Fruit fly (Drosophila melanogaster): ENCODE measurements around the gene CG17075.

The CG17075 gene

DNA sequence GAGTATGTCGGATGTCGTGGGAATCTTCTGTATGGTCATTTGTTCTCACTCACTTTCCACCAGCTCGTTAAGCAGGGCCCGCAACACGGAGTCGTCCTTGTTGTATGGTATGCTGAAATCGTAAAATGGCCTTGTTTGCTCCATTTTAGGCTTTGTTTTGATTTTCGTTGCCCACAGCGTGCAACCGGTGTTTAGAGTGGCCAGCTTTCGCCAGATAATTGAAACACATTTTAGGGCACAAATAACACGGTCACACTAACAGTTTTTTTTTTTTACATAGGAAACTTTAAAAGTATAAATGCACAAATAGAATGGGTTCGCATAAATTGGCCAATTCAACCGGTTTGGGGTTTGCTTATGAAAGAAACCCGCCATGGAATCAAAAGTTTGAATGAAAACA, 15.1 kb downstream of the CG17075 start, which contains the start of gene Rpp30 (continued):
- TF ChIP-seq tx (GFP tag; optimal IDR thresholded peaks at IDR 0.05): no peak
- TF ChIP-seq sens (GFP tag): no peak
- TF ChIP-seq CG1792 (GFP tag; optimal IDR thresholded peaks at IDR 0.05): no peak
- TF ChIP-seq CG17802 (tag; optimal IDR thresholded peaks at IDR 0.05): no peak
- no peak for TF ChIP-seq z (GFP tag; IDR thresholded peaks at IDR 0.05)
- no peak for TF ChIP-seq vvl (GFP tag; IDR thresholded peaks at IDR 0.05)
- TF ChIP-seq trem (tag; optimal IDR thresholded peaks at IDR 0.05): peak; percentile 10
- TF ChIP-seq mam (GFP tag; optimal IDR thresholded peaks at IDR 0.05): no peak
- peak; percentile 45 for TF ChIP-seq MESR4 (GFP tag; optimal IDR thresholded peaks at IDR 0.05)
- no peak for TF ChIP-seq CG4328 (GFP tag; optimal IDR thresholded peaks at IDR 0.05)
- no peak for TF ChIP-seq kni (GFP tag; optimal IDR thresholded peaks at IDR 0.05)
- no peak for TF ChIP-seq zen (tag; optimal IDR thresholded peaks at IDR 0.05)
- TF ChIP-seq crp (GFP tag; optimal IDR thresholded peaks at IDR 0.05): no peak
- no peak for TF ChIP-seq CG17912 (GFP tag; optimal IDR thresholded peaks at IDR 0.05)
- no peak for TF ChIP-seq CG34376 (GFP tag; optimal IDR thresholded peaks at IDR 0.05)
- no peak for TF ChIP-seq Nf-YA (GFP tag; IDR thresholded peaks at IDR 0.05)
- TF ChIP-seq Hsf (GFP tag; optimal IDR thresholded peaks at IDR 0.05): no peak
- no peak for TF ChIP-seq pum (GFP tag; optimal IDR thresholded peaks at IDR 0.05)
- TF ChIP-seq CG13894 (tag; optimal IDR thresholded peaks at IDR 0.05): no peak
- no peak for TF ChIP-seq CG10209 (GFP tag; optimal IDR thresholded peaks at IDR 0.05)
- no peak for TF ChIP-seq CG32767 (GFP tag; IDR thresholded peaks at IDR 0.05)
- TF ChIP-seq sens-2 (GFP tag; IDR thresholded peaks at IDR 0.05): no peak
- TF ChIP-seq CG12659 (GFP tag; optimal IDR thresholded peaks at IDR 0.05): peak; percentile 56
- no peak for TF ChIP-seq nerfin-2 (GFP tag; IDR thresholded peaks at IDR 0.05; ENCODE audit: partially characterized antibody)
- no peak for TF ChIP-seq H2.0 (GFP tag; IDR thresholded peaks at IDR 0.05)
- TF ChIP-seq CG10267 (tag; optimal IDR thresholded peaks at IDR 0.05): peak; percentile 23
- no peak for TF ChIP-seq yki (optimal IDR thresholded peaks at IDR 0.05)
- TF ChIP-seq esg (GFP tag; conservative IDR thresholded peaks at IDR 0.05): no peak
- TF ChIP-seq Blimp-1 (GFP tag; optimal IDR thresholded peaks at IDR 0.05): no peak
- no peak for TF ChIP-seq cato (GFP tag; optimal IDR thresholded peaks at IDR 0.05; ENCODE audit: borderline replicate concordance)
- peak; percentile 69 for TF ChIP-seq Myb (GFP tag; optimal IDR thresholded peaks at IDR 0.05)
- TF ChIP-seq YL-1 (GFP tag; optimal IDR thresholded peaks at IDR 0.05): peak; percentile 80
- no peak for TF ChIP-seq zf30C (GFP tag; optimal IDR thresholded peaks at IDR 0.05)
- TF ChIP-seq CG16813 (GFP tag; IDR thresholded peaks at IDR 0.05; ENCODE audit: partially characterized antibody): no peak
- TF ChIP-seq CrebB (tag; optimal IDR thresholded peaks at IDR 0.05): no peak
- TF ChIP-seq Usf (GFP tag; optimal IDR thresholded peaks at IDR 0.05): no peak
- no peak for TF ChIP-seq az2 (GFP tag; optimal IDR thresholded peaks at IDR 0.05)
- TF ChIP-seq tgo (GFP tag; IDR thresholded peaks at IDR 0.05): no peak
- TF ChIP-seq CG13123 (GFP tag; optimal IDR thresholded peaks at IDR 0.05): no peak
- TF ChIP-seq slou (GFP tag; optimal IDR thresholded peaks at IDR 0.05): no peak
- TF ChIP-seq tap (tag; optimal IDR thresholded peaks at IDR 0.05): no peak
- no peak for TF ChIP-seq emc (GFP tag; optimal IDR thresholded peaks at IDR 0.05)
- TF ChIP-seq wek (GFP tag; optimal IDR thresholded peaks at IDR 0.05): no peak
- TF ChIP-seq CG3163 (GFP tag; optimal IDR thresholded peaks at IDR 0.05): no peak
- TF ChIP-seq luna (GFP tag; optimal IDR thresholded peaks at IDR 0.05): no peak
- no peak for TF ChIP-seq CG12236 (GFP tag; optimal IDR thresholded peaks at IDR 0.05)
- TF ChIP-seq dati (GFP tag; IDR thresholded peaks at IDR 0.05): no peak
- TF ChIP-seq Jarid2 (GFP tag; optimal IDR thresholded peaks at IDR 0.05): no peak
- no peak for TF ChIP-seq insv (GFP tag; optimal IDR thresholded peaks at IDR 0.05)
- TF ChIP-seq stwl (tag; optimal IDR thresholded peaks at IDR 0.05): peak; percentile 87
- TF ChIP-seq CG17328 (GFP tag; IDR thresholded peaks at IDR 0.05): no peak
- no peak for TF ChIP-seq shn (GFP tag; optimal IDR thresholded peaks at IDR 0.05)
